Worm (Caenorhabditis elegans) whole organism, late embryonic: ENCODE measurements around the gene lmtr-3.

Source experiments
- C08G9.2 ChIP-seq: sonication (generic microtip); optimal IDR thresholded peaks from 2 replicates; lab custom pipeline; 2016; ENCODE audit warnings: mild to moderate bottlenecking, missing genetic modification characterization, moderate library complexity, missing compliant biosample characterization
- K02D7.2 ChIP-seq: sonication (generic microtip); optimal IDR thresholded peaks from 2 replicates; lab custom pipeline; 2017; ENCODE audit warnings: mild to moderate bottlenecking, missing genetic modification characterization, missing compliant biosample characterization
- K09A11.1 ChIP-seq: sonication (generic microtip); optimal IDR thresholded peaks from 2 replicates; lab custom pipeline; 2017; ENCODE audit warnings: antibody characterized with exemption, mild to moderate bottlenecking, missing genetic modification characterization, missing compliant biosample characterization; ENCODE audit not compliant: insufficient read depth
- Y22D7AL.16 ChIP-seq: sonication (generic microtip); optimal IDR thresholded peaks from 2 replicates; lab custom pipeline; 2016; ENCODE audit warnings: missing genetic modification characterization, missing compliant biosample characterization
- ahr-1 ChIP-seq: sonication (generic microtip); optimal IDR thresholded peaks from 2 replicates; lab custom pipeline; 2016; ENCODE audit warnings: missing genetic modification characterization, missing compliant biosample characterization
- ceh-24 ChIP-seq: sonication (generic microtip); optimal IDR thresholded peaks from 2 replicates; lab custom pipeline; 2016; ENCODE audit warnings: mild to moderate bottlenecking, missing genetic modification characterization, missing compliant biosample characterization
- ceh-34 ChIP-seq: sonication (generic microtip); optimal IDR thresholded peaks from 2 replicates; lab custom pipeline; 2016; ENCODE audit warnings: mild to moderate bottlenecking, missing genetic modification characterization, missing compliant biosample characterization
- ceh-48 ChIP-seq: sonication (generic microtip); optimal IDR thresholded peaks from 2 replicates; lab custom pipeline; 2016; ENCODE audit warnings: missing genetic modification characterization, inconsistent platforms, missing compliant biosample characterization
- ceh-6 ChIP-seq: fragments of 200-800 bp; sonication (Bioruptor generic); optimal IDR thresholded peaks from 2 replicates; lab custom pipeline; 2018; ENCODE audit warnings: mild to moderate bottlenecking, missing genetic modification characterization, missing compliant biosample characterization
- che-1 ChIP-seq: sonication (generic microtip); optimal IDR thresholded peaks from 2 replicates; lab custom pipeline; 2016; ENCODE audit warnings: mild to moderate bottlenecking, missing genetic modification characterization, missing compliant biosample characterization
- dmd-4 ChIP-seq: sonication (generic microtip); optimal IDR thresholded peaks from 2 replicates; lab custom pipeline; 2016; ENCODE audit warnings: borderline replicate concordance, missing genetic modification characterization, missing compliant biosample characterization
- elt-4 ChIP-seq: sonication (generic microtip); optimal IDR thresholded peaks from 2 replicates; lab custom pipeline; 2016; ENCODE audit warnings: missing genetic modification characterization, missing compliant biosample characterization
- ets-4 ChIP-seq: sonication (generic microtip); optimal IDR thresholded peaks from 2 replicates; lab custom pipeline; 2016; ENCODE audit warnings: missing genetic modification characterization, missing compliant biosample characterization
- eyg-1 ChIP-seq: sonication (generic microtip); optimal IDR thresholded peaks from 2 replicates; lab custom pipeline; 2016; ENCODE audit warnings: missing genotype, missing genetic modification characterization, missing compliant biosample characterization
- fkh-6 ChIP-seq: sonication (generic microtip); optimal IDR thresholded peaks from 2 replicates; lab custom pipeline; 2016; ENCODE audit warnings: missing genetic modification characterization, missing compliant biosample characterization
- hlh-13 ChIP-seq: fragments of 200-800 bp; sonication (Bioruptor generic); optimal IDR thresholded peaks from 2 replicates; lab custom pipeline; 2018; ENCODE audit warnings: mild to moderate bottlenecking, missing genetic modification characterization, missing compliant biosample characterization
- hlh-6 ChIP-seq: sonication (generic microtip); optimal IDR thresholded peaks from 2 replicates; lab custom pipeline; 2016; ENCODE audit warnings: missing genotype, missing genetic modification characterization, missing compliant biosample characterization
- lin-11 ChIP-seq: fragments of 200-800 bp; sonication (Bioruptor generic); optimal IDR thresholded peaks from 2 replicates; lab custom pipeline; 2018; ENCODE audit warnings: mild to moderate bottlenecking, missing genetic modification characterization, missing compliant biosample characterization
- nfya-1 ChIP-seq: sonication (generic microtip); optimal IDR thresholded peaks from 2 replicates; lab custom pipeline; 2017; ENCODE audit warnings: missing genetic modification characterization, mild to moderate bottlenecking, missing compliant biosample characterization, antibody characterized with exemption, moderate library complexity
- nhr-232 ChIP-seq: sonication (generic microtip); optimal IDR thresholded peaks from 2 replicates; lab custom pipeline; 2016; ENCODE audit warnings: missing genetic modification characterization, missing compliant biosample characterization
- npax-4 ChIP-seq: sonication (generic microtip); optimal IDR thresholded peaks from 2 replicates; lab custom pipeline; 2016; ENCODE audit warnings: missing genetic modification characterization, missing compliant biosample characterization
- odd-2 ChIP-seq: sonication (generic microtip); optimal IDR thresholded peaks from 2 replicates; lab custom pipeline; 2017; ENCODE audit warnings: antibody characterized with exemption, mild to moderate bottlenecking, missing genetic modification characterization, missing compliant biosample characterization
- pag-3 ChIP-seq: sonication (generic microtip); optimal IDR thresholded peaks from 2 replicates; lab custom pipeline; 2016; ENCODE audit warnings: missing compliant biosample characterization, missing genetic modification characterization, borderline replicate concordance
- pat-9 ChIP-seq: fragments of 200-800 bp; sonication (Bioruptor generic); optimal IDR thresholded peaks from 2 replicates; lab custom pipeline; 2018; ENCODE audit warnings: mild to moderate bottlenecking, missing genetic modification characterization, moderate library complexity, missing compliant biosample characterization
- pha-4 ChIP-seq: fragments of 150-350 bp; optimal IDR thresholded peaks from 2 replicates; lab custom pipeline; 2018; ENCODE audit warnings: missing biosample characterization, missing genetic modification reagents, missing genetic modification characterization
- pqm-1 ChIP-seq: sonication (generic microtip); optimal IDR thresholded peaks from 2 replicates; lab custom pipeline; 2016; ENCODE audit warnings: missing genetic modification characterization, missing compliant biosample characterization
- pros-1 ChIP-seq: fragments of 150-350 bp; optimal IDR thresholded peaks from 2 replicates; lab custom pipeline; 2014; ENCODE audit warnings: missing biosample characterization, missing genetic modification reagents, missing genetic modification characterization
- ref-2 ChIP-seq: sonication (generic microtip); optimal IDR thresholded peaks from 2 replicates; lab custom pipeline; 2016; ENCODE audit warnings: missing genetic modification characterization, missing compliant biosample characterization
- sdc-2 ChIP-seq: sonication (generic microtip); optimal IDR thresholded peaks from 2 replicates; lab custom pipeline; 2016; ENCODE audit warnings: missing genotype, missing genetic modification characterization, missing compliant biosample characterization
- tbx-2 ChIP-seq: sonication (generic microtip); optimal IDR thresholded peaks from 2 replicates; lab custom pipeline; 2016; ENCODE audit warnings: missing genetic modification characterization, missing compliant biosample characterization
- tbx-7 ChIP-seq: sonication (generic microtip); optimal IDR thresholded peaks from 2 replicates; lab custom pipeline; 2016; ENCODE audit warnings: missing genotype, missing genetic modification characterization, missing compliant biosample characterization
- ttx-3 ChIP-seq: sonication (generic microtip); optimal IDR thresholded peaks from 2 replicates; lab custom pipeline; 2016; ENCODE audit warnings: missing genetic modification reagents, missing genetic modification characterization, missing compliant biosample characterization
- unc-3 ChIP-seq, 2 experiments: fragments of 200-800 bp in 1 of 2; sonication (Bioruptor generic) in 1 of 2; sonication (generic microtip) in 1 of 2; conservative IDR thresholded peaks in 1 of 2; optimal IDR thresholded peaks in 1 of 2; 2 replicates each; pipeline versions ENCODE4 v1.3.6 to Lab custom; 2016 to 2022; ENCODE audit warnings: missing compliant biosample characterization in 2 of 2, missing genetic modification characterization in 2 of 2, missing genetic modification reagents in 1 of 2
- unc-42 ChIP-seq: sonication (generic microtip); optimal IDR thresholded peaks from 2 replicates; lab custom pipeline; 2016; ENCODE audit warnings: missing genotype, missing genetic modification characterization, missing compliant biosample characterization
- unc-55 ChIP-seq: sonication (generic microtip); optimal IDR thresholded peaks from 2 replicates; lab custom pipeline; 2017; ENCODE audit warnings: missing biosample characterization, missing genetic modification reagents, missing genetic modification characterization
- unc-86 ChIP-seq: sonication (generic microtip); optimal IDR thresholded peaks from 2 replicates; lab custom pipeline; 2016; ENCODE audit warnings: missing genetic modification characterization, missing compliant biosample characterization
- zip-5 ChIP-seq: sonication (generic microtip); optimal IDR thresholded peaks from 2 replicates; lab custom pipeline; 2016; ENCODE audit warnings: missing genetic modification characterization, missing compliant biosample characterization
- ztf-16 ChIP-seq: sonication (generic microtip); optimal IDR thresholded peaks from 2 replicates; lab custom pipeline; 2017; ENCODE audit warnings: missing genetic modification characterization, missing compliant biosample characterization

The lmtr-3 gene

DNA sequence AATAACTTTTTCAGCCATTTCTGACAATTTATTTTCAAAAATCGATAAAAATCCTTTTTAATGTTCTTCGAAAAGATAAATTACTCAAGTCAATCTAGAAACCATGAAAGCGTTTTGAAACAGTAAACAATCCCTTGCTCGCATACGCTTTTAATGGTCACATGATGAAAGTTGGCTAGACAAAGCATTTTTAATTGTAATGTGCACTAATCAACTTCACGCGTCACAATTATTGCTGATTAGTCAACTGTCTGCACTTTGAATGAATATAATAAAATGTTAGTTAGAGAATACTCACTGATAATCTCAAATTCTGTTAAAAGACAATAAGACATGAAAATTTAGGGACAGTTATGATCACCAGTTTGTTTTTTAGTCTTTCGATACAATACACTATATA, 32.6 kb downstream of the lmtr-3 start:
- TF ChIP-seq hlh-13, result no peak
- no peak for TF ChIP-seq lin-11 (tag; lab: Kevin White, UChicago)
- TF ChIP-seq zip-5 (tag; lab: Kevin White, UChicago), result no peak
- no peak for TF ChIP-seq K09A11.1 (tag; lab: Kevin White, UChicago)
- TF ChIP-seq ets-4 (tag; lab: Kevin White, UChicago), result no peak
- no peak for TF ChIP-seq npax-4 (tag; lab: Kevin White, UChicago)
- no peak for TF ChIP-seq sdc-2 (tag; lab: Kevin White, UChicago)
- no peak for TF ChIP-seq nhr-232
- no peak for TF ChIP-seq ceh-24
- TF ChIP-seq ceh-34 (tag; lab: Kevin White, UChicago), result no peak

DNA sequence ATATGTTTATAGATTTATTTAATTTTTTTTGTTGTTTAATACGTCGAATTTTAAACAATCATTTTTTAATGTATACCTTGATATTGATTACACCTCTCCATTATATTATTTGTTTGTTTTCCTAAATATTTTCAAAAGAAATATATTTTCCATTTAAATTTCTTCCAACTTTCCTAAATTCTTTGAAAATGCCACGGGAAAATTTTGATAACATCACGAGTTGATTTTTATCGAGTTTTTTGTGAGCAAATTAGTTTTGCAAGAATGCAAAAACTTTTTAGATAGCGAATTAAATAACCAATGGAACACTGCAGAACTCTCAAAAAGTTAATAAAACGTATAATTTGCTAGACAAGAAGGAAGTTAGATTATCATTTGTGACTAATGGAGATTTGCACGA, 34.0 kb downstream of the lmtr-3 start, which contains the start of gene srg-42:
Gene srg-42, minus strand, starts transcription at position 101 of the 400 bp plus-strand sequence.
- TF ChIP-seq pag-3 (no peak), ceh-6 (GFP tag; lab: Kevin White, UChicago) (no peak), ahr-1 (tag; lab: Kevin White, UChicago) (no peak), ceh-48 (tag; lab: Kevin White, UChicago) (no peak), ceh-34 (tag; lab: Kevin White, UChicago) (no peak), eyg-1 (tag; lab: Kevin White, UChicago) (no peak), nhr-232 (no peak), ztf-16 (tag; lab: Kevin White, UChicago) (no peak)

DNA sequence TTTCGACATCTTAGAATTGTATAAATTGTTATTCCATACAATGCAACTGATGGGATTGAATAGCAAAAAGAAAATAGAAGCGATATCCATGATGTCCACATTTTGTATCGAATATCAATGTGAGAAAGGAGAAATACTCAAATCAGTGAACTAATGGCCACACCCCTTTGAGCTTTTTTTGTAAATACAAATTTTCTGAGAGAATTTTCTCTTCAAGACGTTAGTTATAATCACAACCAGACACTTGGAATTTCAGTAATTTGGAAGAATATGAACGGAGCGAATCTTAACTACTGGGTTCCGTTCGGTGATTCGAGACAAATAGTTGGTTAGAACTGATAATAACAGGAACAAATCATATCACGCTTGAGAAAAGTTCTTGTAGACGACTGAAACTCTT, 37.8 kb downstream of the lmtr-3 start, which contains the start of gene srg-41:
Gene srg-41, minus strand, starts transcription at position 101 of the 400 bp plus-strand sequence.
- TF ChIP-seq nhr-232, result no peak

DNA sequence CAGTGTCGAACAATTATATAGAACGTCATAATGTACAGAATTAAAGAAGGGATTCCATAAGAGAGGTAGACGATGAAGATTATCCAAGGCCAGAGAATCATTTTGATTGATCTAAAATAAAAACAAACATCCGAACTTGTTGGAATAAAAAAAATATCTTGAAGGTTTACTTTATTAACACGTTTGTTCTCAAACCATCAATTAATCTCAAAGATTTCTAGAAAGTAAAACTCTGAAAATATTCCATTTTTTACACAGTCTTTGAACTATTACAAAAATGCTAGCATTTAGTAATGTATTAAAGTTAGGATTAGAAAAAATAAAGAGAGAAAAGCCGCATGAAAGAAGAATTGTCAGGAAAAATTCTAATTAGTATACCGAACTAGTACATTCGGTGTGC, 40.5 kb downstream of the lmtr-3 start, which contains the start of gene srg-40:
Gene srg-40, minus strand, starts transcription at position 101 of the 400 bp plus-strand sequence.
- no peak for TF ChIP-seq hlh-6
- no peak for TF ChIP-seq che-1
- no peak for TF ChIP-seq ttx-3
- no peak for TF ChIP-seq ztf-16 (tag; lab: Kevin White, UChicago)
- TF ChIP-seq ref-2, result no peak
- no peak for TF ChIP-seq K02D7.2 (tag; lab: Kevin White, UChicago)

DNA sequence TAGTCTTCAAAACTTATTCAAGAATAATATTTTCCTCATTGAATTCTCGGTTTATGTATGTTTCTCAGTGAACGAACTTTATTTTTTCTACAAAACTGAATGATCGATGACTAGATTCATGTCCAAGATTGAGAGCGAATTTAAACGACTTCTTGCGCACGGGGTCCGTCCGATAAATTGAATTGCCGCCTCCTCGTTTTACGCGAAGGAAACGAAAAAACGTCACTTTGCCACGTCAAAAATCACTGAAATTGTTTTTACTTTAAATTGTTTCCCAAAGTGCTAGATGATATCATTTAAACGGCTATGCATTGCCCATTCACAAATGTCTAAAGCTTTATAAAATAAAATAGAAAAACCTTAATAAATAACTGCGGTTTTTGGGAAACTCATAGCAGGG, 43.8 kb downstream of the lmtr-3 start:
- TF ChIP-seq Y22D7AL.16 (tag; lab: Kevin White, UChicago) (no peak), pros-1 (no peak), elt-4 (tag; lab: Kevin White, UChicago) (no peak), C08G9.2 (tag; lab: Kevin White, UChicago) (no peak), unc-42 (peak; percentile 42), odd-2 (tag; lab: Kevin White, UChicago) (no peak), unc-86 (tag; lab: Kevin White, UChicago) (no peak), nfya-1 (tag; lab: Kevin White, UChicago) (no peak), unc-55 (no peak)

- TF ChIP-seq ceh-48 (tag; lab: Kevin White, UChicago) (no peak), dmd-4 (tag; lab: Kevin White, UChicago) (no peak), pqm-1 (no peak), ets-4 (tag; lab: Kevin White, UChicago) (no peak), tbx-2 (tag; lab: Kevin White, UChicago) (no peak), fkh-6 (tag; lab: Kevin White, UChicago) (no peak), unc-3 (GFP tag; conservative IDR thresholded peaks at IDR 0.05; lab: Robert Waterston, UW) (no peak), unc-3 (tag; optimal IDR thresholded peaks at IDR 0.05; lab: Kevin White, UChicago) (no peak), ttx-3 (no peak), elt-4 (tag; lab: Kevin White, UChicago) (no peak), tbx-7 (no peak), C08G9.2 (tag; lab: Kevin White, UChicago) (no peak), pha-4 (tag; lab: Kevin White, UChicago) (no peak), ceh-6 (GFP tag; lab: Kevin White, UChicago) (no peak), odd-2 (tag; lab: Kevin White, UChicago) (no peak), pat-9 (tag; lab: Kevin White, UChicago) (no peak), ref-2 (no peak)
Observed at ce11 chrV:11170564-11171329, 46.8 kb downstream of the lmtr-3 start.
